Fruit fly (Drosophila melanogaster) whole organism, adult: ENCODE data around the gene Reck.

ENCODE experiments used
- CG11617 ChIP-seq: fragments of 200-800 bp; sonication (Bioruptor generic); optimal IDR thresholded peaks from 2 replicates; lab custom pipeline; 2017; ENCODE audit warnings: mild to moderate bottlenecking, missing biosample characterization, missing genetic modification reagents, missing genetic modification characterization
- CG12768 ChIP-seq: fragments of 200-800 bp; sonication (Bioruptor generic); optimal IDR thresholded peaks from 2 replicates; lab custom pipeline; 2017; ENCODE audit warnings: missing biosample characterization, missing genetic modification characterization, mild to moderate bottlenecking, moderate library complexity, missing genetic modification reagents
- CG7045 ChIP-seq: fragments of 200-800 bp; sonication (Bioruptor generic); optimal IDR thresholded peaks from 2 replicates; lab custom pipeline; 2017; ENCODE audit warnings: missing biosample characterization, mild to moderate bottlenecking, missing genetic modification characterization
- Crg-1 ChIP-seq: fragments of 200-800 bp; sonication (Bioruptor generic); optimal IDR thresholded peaks from 2 replicates; lab custom pipeline; 2016; ENCODE audit warnings: missing biosample characterization, missing genetic modification characterization
- pad ChIP-seq: fragments of 200-800 bp; sonication (Bioruptor generic); optimal IDR thresholded peaks from 3 replicates; lab custom pipeline; 2017; ENCODE audit warnings: missing biosample characterization, missing genetic modification characterization, mild to moderate bottlenecking, moderate library complexity, missing genetic modification reagents

dm6 chr3L:14971893-14972624, 41.8 kb downstream of the Reck start:
- TF ChIP-seq CG12768 (GFP tag; lab: Kevin White, UChicago) (no peak), CG7045 (GFP tag; lab: Kevin White, UChicago) (no peak), pad (GFP tag; lab: Kevin White, UChicago) (no peak), Crg-1 (GFP tag; lab: Kevin White, UChicago) (no peak), CG11617 (GFP tag; lab: Kevin White, UChicago) (no peak)
